Worm (Caenorhabditis elegans) whole organism, L4 larva: ENCODE results near the gene ifa-3.

Experiments used
- D1046.2 ChIP-seq: fragments of 200-800 bp; sonication (Bioruptor generic); IDR thresholded peaks from 2 replicates; pipeline ENCODE4 v1.3.6; 2022; ENCODE audit warnings: missing genetic modification characterization, missing compliant biosample characterization
- ceh-28 ChIP-seq: fragments of 150-350 bp; optimal IDR thresholded peaks from 2 replicates; lab custom pipeline; 2014; ENCODE audit warnings: missing biosample characterization, missing genetic modification reagents, missing genetic modification characterization
- fkh-10 ChIP-seq: fragments of 150-350 bp; optimal IDR thresholded peaks from 2 replicates; lab custom pipeline; 2014; ENCODE audit warnings: missing biosample characterization, missing genetic modification reagents, missing genetic modification characterization
- hlh-11 ChIP-seq: fragments of 200-800 bp; sonication (Bioruptor generic); optimal IDR thresholded peaks from 2 replicates; lab custom pipeline; 2018; ENCODE audit warnings: mild to moderate bottlenecking, missing genetic modification characterization, missing compliant biosample characterization
- lin-15B ChIP-seq: fragments of 150-350 bp; sonication (generic microtip); optimal IDR thresholded peaks from 3 replicates; lab custom pipeline; 2014; ENCODE audit warnings: missing biosample characterization, missing genetic modification characterization
- lir-3 ChIP-seq: sonication (generic microtip); optimal IDR thresholded peaks from 2 replicates; lab custom pipeline; 2016; ENCODE audit warnings: mild to moderate bottlenecking, missing genetic modification characterization, missing compliant biosample characterization
- nhr-10 ChIP-seq: fragments of 150-350 bp; optimal IDR thresholded peaks from 2 replicates; lab custom pipeline; 2014; ENCODE audit warnings: missing biosample characterization, missing genetic modification characterization
- nhr-77 ChIP-seq: fragments of 150-350 bp; optimal IDR thresholded peaks from 2 replicates; lab custom pipeline; 2014; ENCODE audit warnings: missing biosample characterization, missing genetic modification characterization
- pha-4 ChIP-seq, 2 experiments: fragments of 150-350 bp in 1 of 2; fragments of 200-800 bp in 1 of 2; sonication (Bioruptor generic) in 1 of 2; IDR thresholded peaks in 1 of 2; optimal IDR thresholded peaks in 1 of 2; 2 replicates each; pipeline versions ENCODE4 v1.3.6 to Lab custom; 2014 to 2022; ENCODE audit warnings: missing genetic modification characterization in 2 of 2, missing genetic modification reagents in 2 of 2, missing biosample characterization in 1 of 2, missing compliant biosample characterization in 1 of 2
- snpc-4 ChIP-seq: fragments of 150-350 bp; optimal IDR thresholded peaks from 2 replicates; lab custom pipeline; 2014; ENCODE audit warnings: missing biosample characterization, missing genetic modification characterization
- spr-3 ChIP-seq: fragments of 200-800 bp; sonication (Bioruptor generic); optimal IDR thresholded peaks from 2 replicates; lab custom pipeline; 2018; ENCODE audit warnings: mild to moderate bottlenecking, missing genetic modification characterization, missing compliant biosample characterization
- unc-39 ChIP-seq: sonication (generic microtip); optimal IDR thresholded peaks from 2 replicates; lab custom pipeline; 2017; ENCODE audit warnings: missing biosample characterization, missing genetic modification characterization
- ztf-11 ChIP-seq: fragments of 150-350 bp; optimal IDR thresholded peaks from 2 replicates; lab custom pipeline; 2014; ENCODE audit warnings: missing biosample characterization, missing genetic modification characterization

DNA sequence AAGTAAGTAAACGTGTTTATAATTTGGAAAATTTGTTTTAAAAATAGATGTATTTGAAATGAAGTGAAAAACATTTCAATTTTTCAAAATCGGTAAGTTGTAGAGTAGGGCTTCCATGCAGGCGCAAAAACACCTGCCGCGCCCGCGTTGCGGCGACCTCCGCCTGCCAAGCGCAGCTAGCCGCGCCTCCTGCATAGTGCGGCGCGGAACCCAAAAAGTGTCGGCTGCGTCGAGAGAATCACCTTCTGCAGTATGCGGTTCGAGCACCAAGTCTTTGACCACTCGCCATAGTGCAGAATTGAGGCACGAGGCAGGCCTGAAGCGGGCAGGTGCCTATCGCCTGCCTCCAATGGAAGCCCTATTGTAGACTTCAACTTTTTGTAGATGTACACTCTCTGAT, 39.8 kb upstream of the ifa-3 start:
- no peak for TF ChIP-seq nhr-10 (tag; lab: Kevin White, UChicago)
- TF ChIP-seq spr-3 (GFP tag; lab: Kevin White, UChicago) = no peak
- no peak for TF ChIP-seq nhr-77 (tag; lab: Kevin White, UChicago)
- TF ChIP-seq fkh-10 (GFP tag; lab: Kevin White, UChicago) = no peak
- no peak for TF ChIP-seq ceh-28
- no peak for TF ChIP-seq snpc-4 (tag; lab: Kevin White, UChicago)
- no peak for TF ChIP-seq pha-4 (GFP tag; IDR thresholded peaks at IDR 0.05; lab: Robert Waterston, UW)
- TF ChIP-seq pha-4 (tag; optimal IDR thresholded peaks at IDR 0.05; lab: Kevin White, UChicago) = no peak
- TF ChIP-seq ztf-11 (tag; lab: Kevin White, UChicago) = no peak
- TF ChIP-seq lir-3 (tag; lab: Kevin White, UChicago) = no peak
- no peak for TF ChIP-seq hlh-11
- no peak for TF ChIP-seq unc-39 (tag; lab: Kevin White, UChicago)
- no peak for TF ChIP-seq lin-15B
- TF ChIP-seq D1046.2 = no peak
